Worm (Caenorhabditis elegans): ENCODE measurements around the gene ZK622.1.
A peak's percentile ranks its signal among the peaks of the same experiment; 100 is the strongest.

ZK622.1 gene

DNA sequence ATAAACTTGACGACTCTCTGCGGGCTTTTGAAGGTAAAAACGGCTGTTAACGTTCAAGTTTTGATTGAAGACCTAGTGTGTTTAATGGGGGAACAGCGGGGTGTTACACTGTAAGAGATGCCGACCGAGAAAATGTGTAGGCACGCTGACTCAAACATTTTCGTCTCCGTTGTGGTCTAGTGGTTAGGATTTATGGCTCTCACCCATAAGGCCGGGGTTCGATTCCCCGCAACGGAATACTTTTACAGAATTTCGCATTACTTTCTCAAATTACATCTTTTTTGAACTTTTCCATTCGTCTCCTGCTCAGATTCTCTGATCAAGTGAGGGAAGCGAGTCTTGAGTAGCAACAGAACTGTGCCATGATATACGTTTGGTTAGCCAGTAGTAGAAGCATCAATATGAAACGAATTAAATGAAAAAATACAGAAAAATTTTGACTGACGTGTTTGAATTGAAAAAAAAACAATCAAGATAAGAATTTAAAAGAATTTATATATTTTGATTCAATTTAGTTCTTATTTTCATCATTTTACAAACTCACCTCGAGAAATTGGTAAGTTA lies at the start of gene ZK622.1 (continued):
- TF ChIP-seq ccch-3 (GFP tag; optimal IDR thresholded peaks at IDR 0.05) = no peak
- no peak for TF ChIP-seq mes-4 (tag; optimal IDR thresholded peaks at IDR 0.05)
- TF ChIP-seq tbx-9 (tag; optimal IDR thresholded peaks at IDR 0.05; ENCODE audit: borderline replicate concordance) = no peak
- TF ChIP-seq lin-26 (GFP tag; IDR thresholded peaks at IDR 0.05) = peak; percentile 81; the same call in 1 of the 2 replicates
- no peak for TF ChIP-seq attf-3 (GFP tag; conservative IDR thresholded peaks at IDR 0.05)
- no peak for TF ChIP-seq somi-1 (GFP tag; optimal IDR thresholded peaks at IDR 0.05)
- no peak for TF ChIP-seq pha-4 (tag; optimal IDR thresholded peaks at IDR 0.05)
- TF ChIP-seq egl-44 (GFP tag; IDR thresholded peaks at IDR 0.05) = 0 out of 2 replicates have a peak, but pooled peaks have one; percentile 56
- no peak for TF ChIP-seq ztf-22 (GFP tag; optimal IDR thresholded peaks at IDR 0.05)
- TF ChIP-seq lsy-27 (tag; optimal IDR thresholded peaks at IDR 0.05; ENCODE audit: borderline replicate concordance, insufficient read depth) = no peak
- TF ChIP-seq nhr-80 (tag; optimal IDR thresholded peaks at IDR 0.05) = no peak
- TF ChIP-seq B0336.3 (GFP tag; IDR thresholded peaks at IDR 0.05) = no peak
- TF ChIP-seq sea-2 (GFP tag; IDR thresholded peaks at IDR 0.05) = no peak
- TF ChIP-seq C17E4.6 (GFP tag; IDR thresholded peaks at IDR 0.05) = no peak
- TF ChIP-seq unc-62 (GFP tag; optimal IDR thresholded peaks at IDR 0.05) = no peak
- peak; percentile 83 for TF ChIP-seq rpc-1 (optimal IDR thresholded peaks at IDR 0.05)
- peak; percentile 88 for TF ChIP-seq rpc-1 (tag; optimal IDR thresholded peaks at IDR 0.05)
- no peak for TF ChIP-seq madf-3 (GFP tag; IDR thresholded peaks at IDR 0.05)
- TF ChIP-seq F10E7.11 (tag; optimal IDR thresholded peaks at IDR 0.05) = no peak
- no peak for TF ChIP-seq sptf-2 (GFP tag; optimal IDR thresholded peaks at IDR 0.05)
- peak; percentile 72 for TF ChIP-seq Y95B8A.8 (GFP tag; IDR thresholded peaks at IDR 0.05)
- peak; percentile 77 for TF ChIP-seq die-1 (tag; optimal IDR thresholded peaks at IDR 0.05)
- no peak for TF ChIP-seq rcor-1 (GFP tag; IDR thresholded peaks at IDR 0.05)
- no peak for TF ChIP-seq lsl-1 (GFP tag; optimal IDR thresholded peaks at IDR 0.05)
- TF ChIP-seq Y53G8AR.9 (GFP tag; conservative IDR thresholded peaks at IDR 0.05) = no peak
- TF ChIP-seq F57C9.4 (tag; optimal IDR thresholded peaks at IDR 0.05) = no peak
- peak; percentile 67 for TF ChIP-seq ZK185.1 (tag; optimal IDR thresholded peaks at IDR 0.05; ENCODE audit: poor library complexity, severe bottlenecking)
- TF ChIP-seq snpc-1.3 (tag; optimal IDR thresholded peaks at IDR 0.05; ENCODE audit: insufficient read depth) = no peak
- no peak for TF ChIP-seq F52B5.7 (tag; optimal IDR thresholded peaks at IDR 0.05)
- no peak for TF ChIP-seq F22D6.2 (tag; optimal IDR thresholded peaks at IDR 0.05)
- peak; percentile 79 for TF ChIP-seq hmg-1.2 (GFP tag; IDR thresholded peaks at IDR 0.05)

DNA sequence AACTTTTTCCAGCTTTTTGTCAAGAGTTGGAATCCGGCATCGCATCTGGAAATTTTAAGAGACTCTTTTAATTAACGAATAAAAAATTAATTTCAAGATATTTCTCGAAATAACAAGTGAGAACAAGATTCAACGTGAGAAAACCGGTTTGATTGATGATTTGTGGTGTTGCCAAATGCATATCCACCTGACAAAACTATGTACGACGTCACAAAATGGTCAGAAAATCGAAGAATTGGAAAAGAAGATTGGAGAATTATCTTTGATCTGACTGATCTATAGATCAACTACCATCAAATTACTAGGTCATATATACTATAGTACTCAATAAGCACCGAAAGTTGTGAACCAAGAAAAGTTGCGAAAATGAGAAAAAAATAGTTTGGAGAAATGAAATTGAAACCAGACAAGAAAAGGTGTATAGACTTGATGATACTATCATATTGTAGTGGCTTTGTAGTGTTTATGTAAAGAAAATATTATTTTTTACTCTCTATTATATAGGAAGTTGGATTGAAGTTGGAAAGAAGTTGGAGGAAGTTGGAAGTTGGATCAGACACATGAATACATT lies 46.7 kb upstream of the ZK622.1 start, which contains the start of gene ptr-6:
Gene ptr-6 (minus strand): TSS at position 47 of the 571 bp plus-strand sequence.
- TF ChIP-seq nhr-27 (tag; optimal IDR thresholded peaks at IDR 0.05) = no peak
- TF ChIP-seq D2030.7 (GFP tag; IDR thresholded peaks at IDR 0.05) = no peak
- TF ChIP-seq snpc-1.1 (tag; optimal IDR thresholded peaks at IDR 0.05; ENCODE audit: insufficient read depth) = no peak
- TF ChIP-seq pbrm-1 (GFP tag; IDR thresholded peaks at IDR 0.05) = no peak
- no peak for TF ChIP-seq zim-3 (tag; optimal IDR thresholded peaks at IDR 0.05)
- no peak for TF ChIP-seq let-607 (tag; optimal IDR thresholded peaks at IDR 0.05)
- TF ChIP-seq rpc-1 (optimal IDR thresholded peaks at IDR 0.05) = no peak
- no peak for TF ChIP-seq rpc-1 (tag; optimal IDR thresholded peaks at IDR 0.05)
- no peak for TF ChIP-seq dpff-1 (tag; optimal IDR thresholded peaks at IDR 0.05)
- TF ChIP-seq nhr-179 (tag; optimal IDR thresholded peaks at IDR 0.05) = no peak
- TF ChIP-seq lin-54 (GFP tag; optimal IDR thresholded peaks at IDR 0.05) = no peak
- no peak for TF ChIP-seq gei-17 (GFP tag; optimal IDR thresholded peaks at IDR 0.05)
- no peak for TF ChIP-seq F52B5.7 (tag; optimal IDR thresholded peaks at IDR 0.05)
- no peak for TF ChIP-seq fkh-3 (tag; optimal IDR thresholded peaks at IDR 0.05)
- TF ChIP-seq F57C9.4 (tag; optimal IDR thresholded peaks at IDR 0.05) = no peak
- no peak for TF ChIP-seq ama-1 (optimal IDR thresholded peaks at IDR 0.05)
- TF ChIP-seq ama-1 (GFP tag; optimal IDR thresholded peaks at IDR 0.05) = no peak
